Fruit fly (Drosophila melanogaster) Kc167 (cell line): ENCODE data around the gene CG13708.

Experiments
- Sin3A ChIP-seq: fragments of >200 bp; optimal IDR thresholded peaks from 2 replicates; lab custom pipeline; 2018; ENCODE audit warnings: missing external identifiers
- h ChIP-seq: fragments of >200 bp; optimal IDR thresholded peaks from 3 replicates; lab custom pipeline; 2018; ENCODE audit warnings: missing external identifiers
- psq ChIP-seq: fragments of >200 bp; optimal IDR thresholded peaks from 2 replicates; lab custom pipeline; 2017; ENCODE audit warnings: missing external identifiers

- TF ChIP-seq psq (lab: Kevin White, UChicago) (no peak), Sin3A (lab: Kevin White, UChicago) (no peak), h (lab: Kevin White, UChicago) (no peak)
Measured at dm6 chr3L:4843428-4843827, 10.0 kb upstream of the CG13708 start.
